Worm (Caenorhabditis elegans) whole organism, L4/young adult: ENCODE measurements around the gene F08D12.15.

Source experiments
- W03F9.2 ChIP-seq: fragments of 150-350 bp; optimal IDR thresholded peaks from 2 replicates; lab custom pipeline; 2014; ENCODE audit warnings: missing biosample characterization, missing genetic modification characterization
- him-1 ChIP-seq: sonication (generic microtip); optimal IDR thresholded peaks from 2 replicates; lab custom pipeline; 2016; ENCODE audit warnings: missing genotype, missing genetic modification reagents, missing genetic modification characterization, missing compliant biosample characterization

- TF ChIP-seq him-1: no peak
- TF ChIP-seq W03F9.2: no peak
Measured at ce11 chrII:2757954-2758353, 8.5 kb upstream of the F08D12.15 start, which contains the start of gene F29A7.8.
